Worm (Caenorhabditis elegans) whole organism, late embryonic: Measurements from ENCODE around the gene F58F12.12.

Experiments
- C38D4.7 ChIP-seq: fragments of 200-800 bp; sonication (Bioruptor generic); optimal IDR thresholded peaks from 2 replicates; lab custom pipeline; 2018; ENCODE audit warnings: mild to moderate bottlenecking, missing genetic modification characterization, moderate library complexity, missing compliant biosample characterization
- F13H6.1 ChIP-seq: sonication (generic microtip); optimal IDR thresholded peaks from 2 replicates; lab custom pipeline; 2016; ENCODE audit warnings: missing genetic modification characterization, missing compliant biosample characterization
- ama-1 ChIP-seq: fragments of 150-350 bp; optimal IDR thresholded peaks from 2 replicates; lab custom pipeline; 2014
- ceh-14 ChIP-seq: sonication (generic microtip); optimal IDR thresholded peaks from 2 replicates; lab custom pipeline; 2016; ENCODE audit warnings: missing genotype, missing genetic modification characterization, missing compliant biosample characterization
- ceh-18 ChIP-seq: sonication (generic microtip); optimal IDR thresholded peaks from 2 replicates; lab custom pipeline; 2016; ENCODE audit warnings: missing genetic modification characterization, missing compliant biosample characterization
- ceh-22 ChIP-seq: sonication (generic microtip); optimal IDR thresholded peaks from 2 replicates; lab custom pipeline; 2017; ENCODE audit warnings: missing biosample characterization, missing genetic modification characterization
- ceh-31 ChIP-seq: sonication (generic microtip); optimal IDR thresholded peaks from 2 replicates; lab custom pipeline; 2016; ENCODE audit warnings: missing genetic modification characterization, missing compliant biosample characterization
- ceh-34 ChIP-seq: sonication (generic microtip); optimal IDR thresholded peaks from 2 replicates; lab custom pipeline; 2016; ENCODE audit warnings: mild to moderate bottlenecking, missing genetic modification characterization, missing compliant biosample characterization
- ceh-6 ChIP-seq: fragments of 200-800 bp; sonication (Bioruptor generic); optimal IDR thresholded peaks from 2 replicates; lab custom pipeline; 2018; ENCODE audit warnings: mild to moderate bottlenecking, missing genetic modification characterization, missing compliant biosample characterization
- che-1 ChIP-seq: sonication (generic microtip); optimal IDR thresholded peaks from 2 replicates; lab custom pipeline; 2016; ENCODE audit warnings: mild to moderate bottlenecking, missing genetic modification characterization, missing compliant biosample characterization
- dve-1 ChIP-seq: sonication (generic microtip); optimal IDR thresholded peaks from 2 replicates; lab custom pipeline; 2017; ENCODE audit warnings: antibody characterized with exemption, mild to moderate bottlenecking, missing genetic modification characterization, missing compliant biosample characterization
- ets-4 ChIP-seq: sonication (generic microtip); optimal IDR thresholded peaks from 2 replicates; lab custom pipeline; 2016; ENCODE audit warnings: missing genetic modification characterization, missing compliant biosample characterization
- fax-1 ChIP-seq: sonication (generic microtip); optimal IDR thresholded peaks from 2 replicates; lab custom pipeline; 2016; ENCODE audit warnings: missing genotype, missing genetic modification characterization, missing compliant biosample characterization
- fkh-10 ChIP-seq: fragments of 150-350 bp; optimal IDR thresholded peaks from 2 replicates; lab custom pipeline; 2014; ENCODE audit warnings: missing biosample characterization, missing genetic modification reagents, missing genetic modification characterization
- fkh-6 ChIP-seq: sonication (generic microtip); optimal IDR thresholded peaks from 2 replicates; lab custom pipeline; 2016; ENCODE audit warnings: missing genetic modification characterization, missing compliant biosample characterization
- gmeb-2 ChIP-seq: sonication (generic microtip); optimal IDR thresholded peaks from 2 replicates; lab custom pipeline; 2016; ENCODE audit warnings: missing genetic modification characterization, inconsistent platforms, missing compliant biosample characterization
- hlh-30 ChIP-seq: sonication (generic microtip); optimal IDR thresholded peaks from 2 replicates; lab custom pipeline; 2017; ENCODE audit warnings: antibody characterized with exemption, missing genetic modification characterization, missing compliant biosample characterization; ENCODE audit not compliant: insufficient read depth
- hlh-8 ChIP-seq: sonication (generic microtip); optimal IDR thresholded peaks from 2 replicates; lab custom pipeline; 2016; ENCODE audit warnings: missing genotype, missing genetic modification characterization, missing compliant biosample characterization
- lim-6 ChIP-seq: sonication (generic microtip); optimal IDR thresholded peaks from 2 replicates; lab custom pipeline; 2016; ENCODE audit warnings: missing genetic modification characterization, missing compliant biosample characterization
- lin-11 ChIP-seq: fragments of 200-800 bp; sonication (Bioruptor generic); optimal IDR thresholded peaks from 2 replicates; lab custom pipeline; 2018; ENCODE audit warnings: mild to moderate bottlenecking, missing genetic modification characterization, missing compliant biosample characterization
- madf-2 ChIP-seq: sonication (generic microtip); optimal IDR thresholded peaks from 2 replicates; lab custom pipeline; 2017; ENCODE audit warnings: missing genetic modification characterization, missing compliant biosample characterization
- nfya-1 ChIP-seq: sonication (generic microtip); optimal IDR thresholded peaks from 2 replicates; lab custom pipeline; 2017; ENCODE audit warnings: missing genetic modification characterization, mild to moderate bottlenecking, missing compliant biosample characterization, antibody characterized with exemption, moderate library complexity
- odd-2 ChIP-seq: sonication (generic microtip); optimal IDR thresholded peaks from 2 replicates; lab custom pipeline; 2017; ENCODE audit warnings: antibody characterized with exemption, mild to moderate bottlenecking, missing genetic modification characterization, missing compliant biosample characterization
- pag-3 ChIP-seq: sonication (generic microtip); optimal IDR thresholded peaks from 2 replicates; lab custom pipeline; 2016; ENCODE audit warnings: missing compliant biosample characterization, missing genetic modification characterization, borderline replicate concordance
- pat-9 ChIP-seq: fragments of 200-800 bp; sonication (Bioruptor generic); optimal IDR thresholded peaks from 2 replicates; lab custom pipeline; 2018; ENCODE audit warnings: mild to moderate bottlenecking, missing genetic modification characterization, moderate library complexity, missing compliant biosample characterization
- pax-1 ChIP-seq: fragments of 150-350 bp; optimal IDR thresholded peaks from 2 replicates; lab custom pipeline; 2014; ENCODE audit warnings: missing biosample characterization, missing genetic modification characterization
- pha-2 ChIP-seq: sonication (generic microtip); optimal IDR thresholded peaks from 2 replicates; lab custom pipeline; 2017; ENCODE audit warnings: mild to moderate bottlenecking, missing genetic modification characterization, missing compliant biosample characterization
- pha-4 ChIP-seq: fragments of 150-350 bp; optimal IDR thresholded peaks from 2 replicates; lab custom pipeline; 2018; ENCODE audit warnings: missing biosample characterization, missing genetic modification reagents, missing genetic modification characterization
- pqm-1 ChIP-seq: sonication (generic microtip); optimal IDR thresholded peaks from 2 replicates; lab custom pipeline; 2016; ENCODE audit warnings: missing genetic modification characterization, missing compliant biosample characterization
- pros-1 ChIP-seq: fragments of 150-350 bp; optimal IDR thresholded peaks from 2 replicates; lab custom pipeline; 2014; ENCODE audit warnings: missing biosample characterization, missing genetic modification reagents, missing genetic modification characterization
- ref-2 ChIP-seq: sonication (generic microtip); optimal IDR thresholded peaks from 2 replicates; lab custom pipeline; 2016; ENCODE audit warnings: missing genetic modification characterization, missing compliant biosample characterization
- rnt-1 ChIP-seq: sonication (generic microtip); optimal IDR thresholded peaks from 2 replicates; lab custom pipeline; 2016; ENCODE audit warnings: missing genetic modification characterization, missing compliant biosample characterization
- sox-2 ChIP-seq: fragments of 200-800 bp; sonication (Bioruptor generic); IDR thresholded peaks from 2 replicates; pipeline ENCODE4 v1.3.6; 2022; ENCODE audit warnings: missing genetic modification reagents, missing genetic modification characterization, missing compliant biosample characterization
- sox-4 ChIP-seq: sonication (generic microtip); optimal IDR thresholded peaks from 2 replicates; lab custom pipeline; 2017; ENCODE audit warnings: mild to moderate bottlenecking, missing genetic modification characterization, inconsistent platforms, missing compliant biosample characterization
- syd-9 ChIP-seq: sonication (generic microtip); optimal IDR thresholded peaks from 2 replicates; lab custom pipeline; 2016; ENCODE audit warnings: mild to moderate bottlenecking, missing genetic modification characterization, moderate library complexity, missing compliant biosample characterization
- tbx-2 ChIP-seq: sonication (generic microtip); optimal IDR thresholded peaks from 2 replicates; lab custom pipeline; 2016; ENCODE audit warnings: missing genetic modification characterization, missing compliant biosample characterization
- tbx-7 ChIP-seq: sonication (generic microtip); optimal IDR thresholded peaks from 2 replicates; lab custom pipeline; 2016; ENCODE audit warnings: missing genotype, missing genetic modification characterization, missing compliant biosample characterization
- unc-3 ChIP-seq, 2 experiments: fragments of 200-800 bp in 1 of 2; sonication (Bioruptor generic) in 1 of 2; sonication (generic microtip) in 1 of 2; conservative IDR thresholded peaks in 1 of 2; optimal IDR thresholded peaks in 1 of 2; 2 replicates each; pipeline versions ENCODE4 v1.3.6 to Lab custom; 2016 to 2022; ENCODE audit warnings: missing compliant biosample characterization in 2 of 2, missing genetic modification characterization in 2 of 2, missing genetic modification reagents in 1 of 2
- unc-42 ChIP-seq: sonication (generic microtip); optimal IDR thresholded peaks from 2 replicates; lab custom pipeline; 2016; ENCODE audit warnings: missing genotype, missing genetic modification characterization, missing compliant biosample characterization
- unc-55 ChIP-seq: sonication (generic microtip); optimal IDR thresholded peaks from 2 replicates; lab custom pipeline; 2017; ENCODE audit warnings: missing biosample characterization, missing genetic modification reagents, missing genetic modification characterization
- ztf-16 ChIP-seq: sonication (generic microtip); optimal IDR thresholded peaks from 2 replicates; lab custom pipeline; 2017; ENCODE audit warnings: missing genetic modification characterization, missing compliant biosample characterization

Gene F58F12.12

ce11 chrII:6360822-6361221, 20.1 kb upstream of the F58F12.12 start, which contains the start of gene K10B2.4:
K10B2.4 (minus strand) TSS chrII:6360959.
- TF ChIP-seq unc-3 (GFP tag; conservative IDR thresholded peaks at IDR 0.05; lab: Robert Waterston, UW) (no peak), unc-3 (tag; optimal IDR thresholded peaks at IDR 0.05; lab: Kevin White, UChicago) (no peak), ceh-6 (GFP tag; lab: Kevin White, UChicago) (peak; percentile 29), nfya-1 (tag; lab: Kevin White, UChicago) (peak; percentile 49), ceh-18 (peak; percentile 32), ceh-14 (tag; lab: Kevin White, UChicago) (peak; percentile 29), tbx-2 (tag; lab: Kevin White, UChicago) (peak; percentile 49), F13H6.1 (tag; lab: Kevin White, UChicago) (no peak), ceh-31 (tag; lab: Kevin White, UChicago) (peak; percentile 30), pag-3 (tag; lab: Kevin White, UChicago) (no peak), ets-4 (tag; lab: Kevin White, UChicago) (no peak), sox-2 (no peak)

DNA sequence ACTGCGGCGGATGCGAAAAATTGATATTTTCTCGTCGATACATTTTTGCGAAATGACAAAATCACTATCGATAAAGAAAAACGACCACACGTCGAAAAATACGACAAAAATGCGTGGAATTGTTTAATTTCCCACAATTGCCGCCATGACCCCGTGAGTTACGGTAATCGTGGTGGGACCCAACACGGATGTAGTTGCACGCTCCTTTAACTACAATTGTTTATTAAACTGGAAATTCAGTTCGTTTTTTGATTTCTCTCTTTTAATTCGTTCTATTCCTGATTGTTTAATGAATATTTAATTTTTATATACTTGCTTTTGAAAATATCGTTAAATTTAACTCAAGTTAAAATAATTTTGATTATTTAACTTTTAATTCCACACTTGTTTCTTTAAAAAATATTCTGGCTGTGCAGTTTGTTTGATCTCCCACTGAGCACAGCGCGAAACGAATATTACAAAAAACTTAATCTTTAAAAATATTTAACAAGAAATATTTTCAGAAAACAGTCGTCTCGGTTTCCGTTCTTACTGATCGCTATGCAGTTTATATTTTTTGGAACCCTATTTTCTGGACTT, 15.6 kb upstream of the F58F12.12 start, which contains the start of the genes ani-2 and clec-88:
ani-2 (minus strand) TSS at position 131 of the 579 bp plus-strand sequence.
clec-88 (plus strand) TSS at position 486 of the 579 bp plus-strand sequence.
- no peak for TF ChIP-seq fkh-6 (tag; lab: Kevin White, UChicago)
- TF ChIP-seq ref-2 (tag; lab: Kevin White, UChicago) = no peak
- TF ChIP-seq gmeb-2 (tag; lab: Kevin White, UChicago) = no peak
- no peak for TF ChIP-seq dve-1 (tag; lab: Kevin White, UChicago)
- no peak for TF ChIP-seq fkh-10 (GFP tag; lab: Kevin White, UChicago)
- TF ChIP-seq sox-4 (tag; lab: Kevin White, UChicago) = no peak
- no peak for TF ChIP-seq C38D4.7 (GFP tag; lab: Kevin White, UChicago)
- no peak for TF ChIP-seq syd-9 (tag; lab: Kevin White, UChicago)
- no peak for TF ChIP-seq ceh-22 (tag; lab: Kevin White, UChicago)
- TF ChIP-seq pag-3 (tag; lab: Kevin White, UChicago) = no peak
- no peak for TF ChIP-seq madf-2 (tag; lab: Kevin White, UChicago)
- no peak for TF ChIP-seq tbx-7 (tag; lab: Kevin White, UChicago)
- TF ChIP-seq lim-6 (tag; lab: Kevin White, UChicago) = no peak
- TF ChIP-seq pqm-1 (tag; lab: Kevin White, UChicago) = no peak
- TF ChIP-seq ceh-34 (tag; lab: Kevin White, UChicago) = no peak
- TF ChIP-seq pha-4 (tag; lab: Kevin White, UChicago) = no peak
- TF ChIP-seq unc-3 (GFP tag; conservative IDR thresholded peaks at IDR 0.05; lab: Robert Waterston, UW) = no peak
- no peak for TF ChIP-seq unc-3 (tag; optimal IDR thresholded peaks at IDR 0.05; lab: Kevin White, UChicago)
- no peak for TF ChIP-seq lin-11

DNA sequence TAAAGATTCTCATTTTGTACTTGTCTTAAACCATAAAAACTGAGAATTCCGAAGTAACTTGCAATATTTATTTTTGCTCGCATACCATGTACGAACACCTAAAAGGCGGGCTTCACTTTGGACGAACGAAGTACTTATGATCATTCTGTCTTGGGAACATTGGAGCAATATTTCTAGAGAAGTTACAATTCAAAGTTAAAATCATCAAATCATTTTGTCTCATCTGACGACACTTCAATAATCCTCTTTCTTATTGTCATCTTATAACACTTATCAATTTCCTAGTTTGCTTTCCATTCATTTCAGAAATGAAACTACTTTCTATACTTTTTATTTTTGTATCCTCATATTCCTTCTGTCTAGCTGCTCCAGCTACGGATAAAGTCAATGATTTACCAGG, 14.3 kb upstream of the F58F12.12 start, which contains the start of gene ctsa-4.1:
ctsa-4.1 (plus strand) TSS at position 301 of the 400 bp plus-strand sequence.
- TF ChIP-seq ztf-16 (tag; lab: Kevin White, UChicago) (no peak), madf-2 (tag; lab: Kevin White, UChicago) (no peak), che-1 (tag; lab: Kevin White, UChicago) (no peak), tbx-2 (tag; lab: Kevin White, UChicago) (no peak), pat-9 (tag; lab: Kevin White, UChicago) (no peak), fax-1 (tag; lab: Kevin White, UChicago) (no peak), unc-42 (tag; lab: Kevin White, UChicago) (no peak), ceh-14 (tag; lab: Kevin White, UChicago) (no peak)

DNA sequence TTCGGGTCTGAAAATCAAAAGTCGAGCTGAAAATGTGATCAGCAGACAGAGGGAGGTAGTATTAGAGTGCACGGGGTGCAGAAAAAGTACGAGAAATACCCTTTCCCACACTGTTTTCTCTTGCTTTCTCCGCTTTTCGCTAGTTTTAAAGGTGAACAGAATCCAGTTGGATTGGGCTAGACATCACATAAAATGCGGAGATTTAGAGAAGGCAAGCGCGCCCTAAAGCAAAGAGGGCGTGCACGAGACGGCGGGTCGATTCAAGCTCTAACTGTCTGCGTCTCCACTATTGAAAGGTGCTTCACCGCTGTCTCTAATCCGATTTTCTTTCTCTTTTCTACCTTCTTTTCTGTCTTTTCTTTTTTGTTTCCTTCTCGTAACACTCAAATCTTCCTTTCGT, 10.9 kb upstream of the F58F12.12 start:
- TF ChIP-seq pha-2 (tag; lab: Kevin White, UChicago) = no peak
- TF ChIP-seq ceh-18 = peak; percentile 64
- no peak for TF ChIP-seq sox-2
- TF ChIP-seq odd-2 = no peak
- TF ChIP-seq ref-2 (tag; lab: Kevin White, UChicago) = peak; percentile 40
- TF ChIP-seq syd-9 (tag; lab: Kevin White, UChicago) = no peak
- no peak for TF ChIP-seq fkh-6 (tag; lab: Kevin White, UChicago)
- no peak for TF ChIP-seq ama-1 (lab: Kevin White, UChicago)
- peak; percentile 96 for TF ChIP-seq unc-42 (tag; lab: Kevin White, UChicago)
- TF ChIP-seq ceh-31 (tag; lab: Kevin White, UChicago) = peak; percentile 78
- peak; percentile 79 for TF ChIP-seq pax-1 (tag; lab: Kevin White, UChicago)
- TF ChIP-seq lim-6 (tag; lab: Kevin White, UChicago) = no peak
- no peak for TF ChIP-seq hlh-8 (tag; lab: Kevin White, UChicago)
- peak; percentile 26 for TF ChIP-seq rnt-1 (tag; lab: Kevin White, UChicago)
- TF ChIP-seq ets-4 (tag; lab: Kevin White, UChicago) = peak; percentile 52
- no peak for TF ChIP-seq pat-9 (tag; lab: Kevin White, UChicago)
- TF ChIP-seq pros-1 (tag; lab: Kevin White, UChicago) = no peak
- TF ChIP-seq ztf-16 (tag; lab: Kevin White, UChicago) = no peak
- TF ChIP-seq madf-2 (tag; lab: Kevin White, UChicago) = no peak
- TF ChIP-seq nfya-1 (tag; lab: Kevin White, UChicago) = peak; percentile 75
- TF ChIP-seq hlh-30 (tag; lab: Kevin White, UChicago) = peak; percentile 98
- no peak for TF ChIP-seq tbx-7 (tag; lab: Kevin White, UChicago)
- peak; percentile 86 for TF ChIP-seq unc-55 (GFP tag; lab: Kevin White, UChicago)
- TF ChIP-seq dve-1 (tag; lab: Kevin White, UChicago) = peak; percentile 63
